Worm (Caenorhabditis elegans): ENCODE measurements around the gene dna-2.
A peak's percentile ranks its signal among the peaks of the same experiment; 100 is the strongest.

Gene dna-2

ce11 chrII:11798737-11799136 lies 20.5 kb downstream of the dna-2 start, which contains the start of gene hda-5:
TSS of gene hda-5 (plus strand) at chrII:11799037.
- TF ChIP-seq ccch-3 (GFP tag; optimal IDR thresholded peaks at IDR 0.05) (no peak), nfyb-1 (GFP tag; IDR thresholded peaks at IDR 0.05) (no peak), F10E7.11 (tag; optimal IDR thresholded peaks at IDR 0.05) (no peak), unc-62 (GFP tag; optimal IDR thresholded peaks at IDR 0.05) (no peak), rcor-1 (GFP tag; IDR thresholded peaks at IDR 0.05) (no peak), lag-1 (GFP tag; IDR thresholded peaks at IDR 0.05) (no peak), F49E8.2 (tag; optimal IDR thresholded peaks at IDR 0.05; ENCODE audit: insufficient read depth) (no peak), zim-3 (tag; optimal IDR thresholded peaks at IDR 0.05) (no peak)

- no peak for TF ChIP-seq snpc-3.4 (tag; optimal IDR thresholded peaks at IDR 0.05)
- TF ChIP-seq ekl-4 (GFP tag; IDR thresholded peaks at IDR 0.05): no peak
- no peak for TF ChIP-seq ceh-58 (GFP tag; IDR thresholded peaks at IDR 0.05)
- no peak for TF ChIP-seq aptf-2 (GFP tag; conservative IDR thresholded peaks at IDR 0.05)
Observed at ce11 chrII:11802451-11802850, 24.2 kb downstream of the dna-2 start, which contains the start of gene F43G6.17. TSS of gene F43G6.17 (plus strand) at chrII:11802751.

- TF ChIP-seq hsf-1 (GFP tag; IDR thresholded peaks at IDR 0.05) (no peak), lsy-27 (tag; optimal IDR thresholded peaks at IDR 0.05; ENCODE audit: borderline replicate concordance, insufficient read depth) (no peak), lin-54 (GFP tag; optimal IDR thresholded peaks at IDR 0.05) (no peak), F49E8.2 (tag; optimal IDR thresholded peaks at IDR 0.05; ENCODE audit: insufficient read depth) (no peak), nfya-1 (tag; optimal IDR thresholded peaks at IDR 0.05; ENCODE audit: borderline replicate concordance, insufficient read depth) (no peak), F37B4.10 (GFP tag; IDR thresholded peaks at IDR 0.05) (no peak)
Observed at ce11 chrII:11806256-11806655, 28.0 kb downstream of the dna-2 start, which contains the start of gene jmjd-1.1. TSS of gene jmjd-1.1 (plus strand) at chrII:11806556.

DNA sequence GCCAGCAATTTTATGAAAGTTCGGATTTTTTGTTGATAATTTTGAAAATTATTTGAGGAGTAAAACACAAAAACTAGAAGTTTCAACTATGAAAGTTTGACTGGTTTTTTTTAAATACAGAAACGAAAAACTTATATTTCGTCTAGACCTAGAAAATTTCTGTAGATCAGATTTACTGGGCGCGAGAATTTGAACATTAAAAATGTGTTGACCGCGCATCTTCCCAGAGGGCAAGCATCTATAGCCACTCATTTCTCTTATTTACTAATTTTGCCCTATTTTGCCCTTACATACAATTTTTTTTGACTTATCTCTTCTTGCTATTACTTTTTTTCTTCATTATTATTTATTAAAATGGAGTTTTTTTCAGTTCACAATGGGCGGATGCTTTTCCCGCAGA lies 30.7 kb downstream of the dna-2 start, which contains the start of gene F43G6.10:
Gene F43G6.10, plus strand, starts transcription at position 371 of the 400 bp plus-strand sequence.
- TF ChIP-seq F57C9.4 (tag; optimal IDR thresholded peaks at IDR 0.05) (no peak), somi-1 (GFP tag; optimal IDR thresholded peaks at IDR 0.05) (no peak), madf-6 (GFP tag; IDR thresholded peaks at IDR 0.05) (peak; percentile 86), ceh-91 (GFP tag; IDR thresholded peaks at IDR 0.05) (no peak), B0035.1 (tag; optimal IDR thresholded peaks at IDR 0.05) (no peak), efl-1 (GFP tag; optimal IDR thresholded peaks at IDR 0.05) (peak; percentile 74), repo-1 (tag; optimal IDR thresholded peaks at IDR 0.05) (no peak), ccch-3 (GFP tag; optimal IDR thresholded peaks at IDR 0.05) (no peak), aptf-2 (GFP tag; conservative IDR thresholded peaks at IDR 0.05) (peak; percentile 98), ZK185.1 (tag; optimal IDR thresholded peaks at IDR 0.05; ENCODE audit: poor library complexity, severe bottlenecking) (no peak), Y95B8A.8 (GFP tag; IDR thresholded peaks at IDR 0.05) (no peak), zim-3 (tag; optimal IDR thresholded peaks at IDR 0.05) (no peak), C06A6.2 (GFP tag; conservative IDR thresholded peaks at IDR 0.05) (no peak), madf-8 (GFP tag; conservative IDR thresholded peaks at IDR 0.05) (peak; percentile 49), dpl-1 (GFP tag; optimal IDR thresholded peaks at IDR 0.05) (peak; percentile 13), tbx-9 (tag; optimal IDR thresholded peaks at IDR 0.05; ENCODE audit: borderline replicate concordance) (no peak), ama-1 (optimal IDR thresholded peaks at IDR 0.05) (no peak), ama-1 (GFP tag; optimal IDR thresholded peaks at IDR 0.05) (no peak), rec-8 (tag; optimal IDR thresholded peaks at IDR 0.05) (no peak), akir-1 (GFP tag; optimal IDR thresholded peaks at IDR 0.05) (no peak)

All from whole organism, young adult.